Worm (Caenorhabditis elegans) whole organism, L4 larva: ENCODE results near the gene T28C6.11.

Source experiments
- ZK546.5 ChIP-seq, 2 experiments: sonication (generic microtip); optimal IDR thresholded peaks; 2 replicates each; lab custom pipeline; 2017; ENCODE audit warnings: missing biosample characterization in 2 of 2, missing genetic modification characterization in 2 of 2
- attf-4 ChIP-seq: sonication (generic microtip); optimal IDR thresholded peaks from 3 replicates; lab custom pipeline; 2017; ENCODE audit warnings: missing biosample characterization, missing genetic modification characterization
- dmd-8 ChIP-seq: fragments of 200-800 bp; sonication (Bioruptor generic); IDR thresholded peaks from 2 replicates; pipeline ENCODE4 v1.3.6; 2022; ENCODE audit warnings: missing genetic modification characterization, missing compliant biosample characterization
- dpl-1 ChIP-seq: fragments of 150-350 bp; optimal IDR thresholded peaks from 2 replicates; lab custom pipeline; 2014; ENCODE audit warnings: missing biosample characterization, missing genetic modification reagents, missing genetic modification characterization
- dve-1 ChIP-seq: sonication (generic microtip); optimal IDR thresholded peaks from 2 replicates; lab custom pipeline; 2017; ENCODE audit warnings: antibody characterized with exemption, mild to moderate bottlenecking, missing genetic modification characterization, missing compliant biosample characterization; ENCODE audit not compliant: insufficient read depth
- fkh-10 ChIP-seq: fragments of 150-350 bp; optimal IDR thresholded peaks from 2 replicates; lab custom pipeline; 2014; ENCODE audit warnings: missing biosample characterization, missing genetic modification reagents, missing genetic modification characterization
- lim-7 ChIP-seq: fragments of 200-800 bp; sonication (Bioruptor generic); IDR thresholded peaks from 2 replicates; pipeline ENCODE4 v1.3.6; 2022; ENCODE audit warnings: missing genetic modification characterization, missing compliant biosample characterization
- lsy-2 ChIP-seq, 2 experiments: fragments of 150-350 bp in 1 of 2; sonication (generic microtip) in 1 of 2; optimal IDR thresholded peaks; 2 replicates each; lab custom pipeline; 2014 to 2017; ENCODE audit warnings: missing biosample characterization in 2 of 2, missing genetic modification characterization in 2 of 2
- mdl-1 ChIP-seq, 2 experiments: fragments of 150-350 bp in 1 of 2; sonication (generic microtip) in 1 of 2; optimal IDR thresholded peaks; 2 replicates each; lab custom pipeline; 2014 to 2017; ENCODE audit warnings: missing biosample characterization in 2 of 2, missing genetic modification characterization in 2 of 2
- nhr-237 ChIP-seq: sonication (generic microtip); optimal IDR thresholded peaks from 2 replicates; lab custom pipeline; 2017; ENCODE audit warnings: missing biosample characterization, missing genetic modification characterization
- nhr-41 ChIP-seq: fragments of 200-800 bp; sonication (Bioruptor generic); IDR thresholded peaks from 2 replicates; pipeline ENCODE4 v1.3.6; 2022; ENCODE audit warnings: missing genetic modification reagents, missing genetic modification characterization, missing compliant biosample characterization
- nhr-6 ChIP-seq: fragments of 150-350 bp; optimal IDR thresholded peaks from 2 replicates; lab custom pipeline; 2014; ENCODE audit warnings: missing biosample characterization, missing genetic modification characterization
- nhr-76 ChIP-seq: fragments of 150-350 bp; optimal IDR thresholded peaks from 2 replicates; lab custom pipeline; 2014; ENCODE audit warnings: missing biosample characterization, missing genetic modification characterization
- nhr-77 ChIP-seq: fragments of 150-350 bp; optimal IDR thresholded peaks from 2 replicates; lab custom pipeline; 2014; ENCODE audit warnings: missing biosample characterization, missing genetic modification characterization

- no peak for TF ChIP-seq nhr-237 (tag; lab: Kevin White, UChicago)
- TF ChIP-seq dpl-1 = no peak
- TF ChIP-seq ZK546.5 (tag; optimal IDR thresholded peaks at IDR 0.05; lab: Kevin White, UChicago) = no peak
- TF ChIP-seq mdl-1 (tag; optimal IDR thresholded peaks at IDR 0.05; lab: Kevin White, UChicago) = no peak
- no peak for TF ChIP-seq nhr-77 (tag; lab: Kevin White, UChicago)
- no peak for TF ChIP-seq fkh-10 (GFP tag; lab: Kevin White, UChicago)
- no peak for TF ChIP-seq nhr-6 (tag; lab: Kevin White, UChicago)
- TF ChIP-seq dmd-8 (GFP tag; lab: Robert Waterston, UW) = no peak
- no peak for TF ChIP-seq nhr-76 (tag; lab: Kevin White, UChicago)
- TF ChIP-seq attf-4 (tag; lab: Kevin White, UChicago) = no peak
- no peak for TF ChIP-seq dve-1 (tag; lab: Kevin White, UChicago)
- TF ChIP-seq lim-7 (GFP tag; lab: Robert Waterston, UW) = no peak
- no peak for TF ChIP-seq lsy-2 (tag; optimal IDR thresholded peaks at IDR 0.05; lab: Kevin White, UChicago)
- TF ChIP-seq nhr-41 = no peak
These were observed 41.8 kb downstream of the T28C6.11 start, which contains the start of gene clec-182 for ce11 chrIV:8798255-8798654.
